Worm (Caenorhabditis elegans): ENCODE data around the gene F17E9.15.
A peak's percentile ranks its signal among the peaks of the same experiment; 100 is the strongest.

F17E9.15 gene

ce11 chrIV:8375381-8375780 is 28.2 kb downstream of the F17E9.15 start (continued):
- peak; percentile 71 for TF ChIP-seq lsy-27 (tag; optimal IDR thresholded peaks at IDR 0.05; ENCODE audit: borderline replicate concordance, insufficient read depth)
- no peak for TF ChIP-seq bed-2 (GFP tag; IDR thresholded peaks at IDR 0.05)
- TF ChIP-seq B0336.3 (GFP tag; IDR thresholded peaks at IDR 0.05): peak; percentile 83
- no peak for TF ChIP-seq pha-4 (tag; optimal IDR thresholded peaks at IDR 0.05)
- TF ChIP-seq hmg-1.2 (GFP tag; IDR thresholded peaks at IDR 0.05): peak; percentile 63
- no peak for TF ChIP-seq ztf-22 (GFP tag; optimal IDR thresholded peaks at IDR 0.05)
- peak; percentile 90 for TF ChIP-seq die-1 (tag; optimal IDR thresholded peaks at IDR 0.05)
- TF ChIP-seq sptf-2 (GFP tag; optimal IDR thresholded peaks at IDR 0.05): peak; percentile 49
- TF ChIP-seq lir-1 (GFP tag; conservative IDR thresholded peaks at IDR 0.05): 0 out of 2 replicates have a peak, but pooled peaks have one; percentile 45
- TF ChIP-seq lsl-1 (GFP tag; optimal IDR thresholded peaks at IDR 0.05): peak; percentile 44
- TF ChIP-seq akir-1 (GFP tag; optimal IDR thresholded peaks at IDR 0.05): no peak
- 0 out of 2 replicates have a peak, but pooled peaks have one; percentile 35 for TF ChIP-seq Y56A3A.18 (GFP tag; IDR thresholded peaks at IDR 0.05)
- peak; percentile 80 for TF ChIP-seq Y53G8AR.9 (GFP tag; conservative IDR thresholded peaks at IDR 0.05)
- TF ChIP-seq egl-44 (GFP tag; IDR thresholded peaks at IDR 0.05): peak; percentile 67; the same call in 1 of the 2 replicates
- no peak for TF ChIP-seq nfya-1 (tag; optimal IDR thresholded peaks at IDR 0.05; ENCODE audit: borderline replicate concordance, insufficient read depth)
- TF ChIP-seq nhr-27 (tag; optimal IDR thresholded peaks at IDR 0.05): peak; percentile 21
- peak; percentile 82 for TF ChIP-seq dox-1 (GFP tag; IDR thresholded peaks at IDR 0.05)
- no peak for TF ChIP-seq lag-1 (GFP tag; IDR thresholded peaks at IDR 0.05)
- TF ChIP-seq dpff-1 (tag; optimal IDR thresholded peaks at IDR 0.05): no peak
- TF ChIP-seq rcor-1 (GFP tag; IDR thresholded peaks at IDR 0.05): peak; percentile 71
- TF ChIP-seq nhr-179 (tag; optimal IDR thresholded peaks at IDR 0.05): no peak
- peak; percentile 74 for TF ChIP-seq F52B5.7 (tag; optimal IDR thresholded peaks at IDR 0.05)
- peak; percentile 22 for TF ChIP-seq hlh-12 (tag; optimal IDR thresholded peaks at IDR 0.05)
- peak; percentile 80 for TF ChIP-seq athp-1 (tag; optimal IDR thresholded peaks at IDR 0.05)
- peak; percentile 59; the same call in 1 of the 2 replicates for TF ChIP-seq mcd-1 (GFP tag; IDR thresholded peaks at IDR 0.05)
- TF ChIP-seq nhr-90 (tag; optimal IDR thresholded peaks at IDR 0.05): peak; percentile 82
- peak; percentile 66 for TF ChIP-seq ekl-4 (GFP tag; IDR thresholded peaks at IDR 0.05)
- TF ChIP-seq egrh-3 (GFP tag; IDR thresholded peaks at IDR 0.05): no peak
- TF ChIP-seq bed-1 (GFP tag; IDR thresholded peaks at IDR 0.05): no peak
- peak; percentile 85 for TF ChIP-seq unc-130 (GFP tag; optimal IDR thresholded peaks at IDR 0.05)
- TF ChIP-seq nfyb-1 (GFP tag; IDR thresholded peaks at IDR 0.05): peak; percentile 83
- no peak for TF ChIP-seq let-526 (GFP tag; IDR thresholded peaks at IDR 0.05)
- no peak for TF ChIP-seq fkh-3 (tag; optimal IDR thresholded peaks at IDR 0.05)
- no peak for TF ChIP-seq F37B4.10 (GFP tag; IDR thresholded peaks at IDR 0.05)
- peak; percentile 56 for TF ChIP-seq madf-10 (tag; optimal IDR thresholded peaks at IDR 0.05)
- TF ChIP-seq madf-8 (GFP tag; conservative IDR thresholded peaks at IDR 0.05): 0 out of 2 replicates have a peak, but pooled peaks have one; percentile 25
- peak; percentile 51 to 76 for TF ChIP-seq rec-8 (tag; optimal IDR thresholded peaks at IDR 0.05)
- no peak for TF ChIP-seq C06A6.2 (GFP tag; conservative IDR thresholded peaks at IDR 0.05)
- no peak for TF ChIP-seq ztf-28 (GFP tag; IDR thresholded peaks at IDR 0.05)
- TF ChIP-seq lin-40 (tag; optimal IDR thresholded peaks at IDR 0.05): peak; percentile 64
- no peak for TF ChIP-seq xnd-1 (tag; optimal IDR thresholded peaks at IDR 0.05)
- TF ChIP-seq F49E8.2 (tag; optimal IDR thresholded peaks at IDR 0.05; ENCODE audit: insufficient read depth): peak; percentile 57
- TF ChIP-seq mes-4 (tag; optimal IDR thresholded peaks at IDR 0.05): peak; percentile 73
- TF ChIP-seq T26A5.8 (tag; optimal IDR thresholded peaks at IDR 0.05): no peak
- peak; percentile 29 for TF ChIP-seq B0035.1 (tag; optimal IDR thresholded peaks at IDR 0.05)
- TF ChIP-seq snpc-4 (GFP tag; optimal IDR thresholded peaks at IDR 0.05): peak; percentile 86
- peak in 3 of 4 experiments; percentile 70 to 74 (median 71) for TF ChIP-seq snpc-4 (tag; optimal IDR thresholded peaks at IDR 0.05)
- no peak for TF ChIP-seq mel-28 (tag; optimal IDR thresholded peaks at IDR 0.05; ENCODE audit: borderline replicate concordance)
- TF ChIP-seq ztf-26 (tag; optimal IDR thresholded peaks at IDR 0.05): peak; percentile 42

All from whole organism, young adult.